Worm (Caenorhabditis elegans) whole organism, dauer: ENCODE measurements around the gene atgl-1.

Experiments used
- unc-62 ChIP-seq: sonication (generic microtip); optimal IDR thresholded peaks from 2 replicates; lab custom pipeline; 2017; ENCODE audit warnings: missing biosample characterization, missing genetic modification reagents, missing genetic modification characterization

atgl-1 gene

ce11 chrIII:6419409-6419944 lies at the start of gene atgl-1:
Gene atgl-1 (minus strand): TSS chrIII:6419459.
- no peak for TF ChIP-seq unc-62 (GFP tag; lab: Kevin White, UChicago)

ce11 chrIII:6467005-6467404 lies 47.7 kb upstream of the atgl-1 start, which contains the start of gene T26A5.2:
Gene T26A5.2 (plus strand): TSS chrIII:6467305.
- TF ChIP-seq unc-62 (GFP tag; lab: Kevin White, UChicago) = no peak

ce11 chrIII:6464913-6465312 lies 45.7 kb upstream of the atgl-1 start, which contains the start of gene nduf-2.2:
Gene nduf-2.2 (plus strand): TSS chrIII:6465222.
- no peak for TF ChIP-seq unc-62 (GFP tag; lab: Kevin White, UChicago)

- no peak for TF ChIP-seq unc-62 (GFP tag; lab: Kevin White, UChicago)
Observed at ce11 chrIII:6464113-6464571, 44.9 kb upstream of the atgl-1 start.

ce11 chrIII:6463679-6464078 lies 44.4 kb upstream of the atgl-1 start, which contains the start of gene dlc-1:
Gene dlc-1 (minus strand): TSS chrIII:6463779.
- TF ChIP-seq unc-62 (GFP tag; lab: Kevin White, UChicago) = no peak

- no peak for TF ChIP-seq unc-62 (GFP tag; lab: Kevin White, UChicago)
Observed at ce11 chrIII:6462610-6463009, 43.4 kb upstream of the atgl-1 start, which contains the start of gene T26A5.8. Gene T26A5.8 (minus strand): TSS chrIII:6462856.

- no peak for TF ChIP-seq unc-62 (GFP tag; lab: Kevin White, UChicago)
Observed at ce11 chrIII:6459820-6460219, 40.6 kb upstream of the atgl-1 start, which contains the start of gene algn-1. Gene algn-1 (plus strand): TSS chrIII:6460120.

- no peak for TF ChIP-seq unc-62 (GFP tag; lab: Kevin White, UChicago)
Observed at ce11 chrIII:6454183-6454582, 34.9 kb upstream of the atgl-1 start, which contains the start of gene jhdm-1. Gene jhdm-1 (plus strand): TSS chrIII:6454483.

ce11 chrIII:6453665-6454064 lies 34.4 kb upstream of the atgl-1 start:
- TF ChIP-seq unc-62 (GFP tag; lab: Kevin White, UChicago) = no peak

- TF ChIP-seq unc-62 (GFP tag; lab: Kevin White, UChicago) = no peak
Observed at ce11 chrIII:6452683-6453082, 33.4 kb upstream of the atgl-1 start.

- TF ChIP-seq unc-62 (GFP tag; lab: Kevin White, UChicago) = no peak
Observed at ce11 chrIII:6452278-6452677, 33.0 kb upstream of the atgl-1 start, which contains the start of gene set-1. Gene set-1 (minus strand): TSS chrIII:6452378.

ce11 chrIII:6450596-6450995 lies 31.3 kb upstream of the atgl-1 start, which contains the start of gene T26A5.6:
Gene T26A5.6 (minus strand): TSS chrIII:6450696.
- TF ChIP-seq unc-62 (GFP tag; lab: Kevin White, UChicago) = no peak

ce11 chrIII:6449854-6450253 lies 30.6 kb upstream of the atgl-1 start:
- no peak for TF ChIP-seq unc-62 (GFP tag; lab: Kevin White, UChicago)

ce11 chrIII:6447521-6447920 lies 28.3 kb upstream of the atgl-1 start:
- no peak for TF ChIP-seq unc-62 (GFP tag; lab: Kevin White, UChicago)

- TF ChIP-seq unc-62 (GFP tag; lab: Kevin White, UChicago) = no peak
Observed at ce11 chrIII:6446807-6447206, 27.5 kb upstream of the atgl-1 start, which contains the start of gene let-721. Gene let-721 (minus strand): TSS chrIII:6446907.

ce11 chrIII:6444335-6444734 lies 25.1 kb upstream of the atgl-1 start, which contains the start of gene C05D11.13:
Gene C05D11.13 (minus strand): TSS chrIII:6444586.
- TF ChIP-seq unc-62 (GFP tag; lab: Kevin White, UChicago) = no peak
